Worm (Caenorhabditis elegans) whole organism, mixed stage, embryonic: ENCODE data around the gene C50F4.12.
A peak's percentile ranks its signal among the peaks of the same experiment; 100 is the strongest.

ENCODE experiments used
- M03D4.4 ChIP-seq: sonication (generic microtip); optimal IDR thresholded peaks from 2 replicates; lab custom pipeline; 2017; ENCODE audit warnings: mild to moderate bottlenecking, missing genetic modification characterization, missing compliant biosample characterization
- bed-3 ChIP-seq: fragments of 200-800 bp; sonication (Bioruptor generic); optimal IDR thresholded peaks from 3 replicates; lab custom pipeline; 2018; ENCODE audit warnings: mild to moderate bottlenecking, missing genetic modification characterization, moderate library complexity, missing compliant biosample characterization
- blmp-1 ChIP-seq: fragments of 150-350 bp; optimal IDR thresholded peaks from 2 replicates; lab custom pipeline; 2014; ENCODE audit warnings: missing biosample characterization, missing genetic modification characterization
- ceh-39 ChIP-seq: fragments of 150-350 bp; optimal IDR thresholded peaks from 2 replicates; lab custom pipeline; 2014; ENCODE audit warnings: missing biosample characterization, missing genetic modification characterization
- ceh-43 ChIP-seq: fragments of 200-800 bp; sonication (Bioruptor generic); optimal IDR thresholded peaks from 2 replicates; lab custom pipeline; 2018; ENCODE audit warnings: mild to moderate bottlenecking, missing genetic modification characterization, moderate library complexity, missing compliant biosample characterization
- ceh-83 ChIP-seq: fragments of 200-800 bp; sonication (Bioruptor generic); optimal IDR thresholded peaks from 2 replicates; lab custom pipeline; 2018; ENCODE audit warnings: mild to moderate bottlenecking, missing genetic modification characterization, missing compliant biosample characterization
- ces-1 ChIP-seq: fragments of 150-350 bp; optimal IDR thresholded peaks from 2 replicates; lab custom pipeline; 2014; ENCODE audit warnings: missing biosample characterization, missing genetic modification reagents, missing genetic modification characterization
- cnd-1 ChIP-seq: fragments of 200-800 bp; sonication (Bioruptor generic); optimal IDR thresholded peaks from 2 replicates; lab custom pipeline; 2018; ENCODE audit warnings: mild to moderate bottlenecking, missing genetic modification characterization, missing compliant biosample characterization
- drap-1 ChIP-seq: fragments of 200-800 bp; sonication (Bioruptor generic); optimal IDR thresholded peaks from 3 replicates; lab custom pipeline; 2018; ENCODE audit warnings: mild to moderate bottlenecking, missing genetic modification characterization, missing compliant biosample characterization
- elt-1 ChIP-seq: sonication (generic microtip); optimal IDR thresholded peaks from 2 replicates; lab custom pipeline; 2017; ENCODE audit warnings: missing genetic modification characterization, mild to moderate bottlenecking, missing compliant biosample characterization, antibody characterized with exemption, moderate library complexity, borderline replicate concordance; ENCODE audit not compliant: insufficient read depth
- elt-3 ChIP-seq: fragments of 150-350 bp; optimal IDR thresholded peaks from 2 replicates; lab custom pipeline; 2014; ENCODE audit warnings: missing biosample characterization, missing genetic modification characterization
- flh-1 ChIP-seq: fragments of 200-800 bp; sonication (Bioruptor generic); optimal IDR thresholded peaks from 2 replicates; lab custom pipeline; 2018; ENCODE audit warnings: mild to moderate bottlenecking, missing genetic modification characterization, moderate library complexity, missing compliant biosample characterization
- ham-2 ChIP-seq: fragments of 200-800 bp; sonication (Bioruptor generic); optimal IDR thresholded peaks from 2 replicates; lab custom pipeline; 2018; ENCODE audit warnings: mild to moderate bottlenecking, missing genetic modification characterization, missing compliant biosample characterization
- hlh-1 ChIP-seq: fragments of 150-350 bp; optimal IDR thresholded peaks from 2 replicates; lab custom pipeline; 2014; ENCODE audit warnings: missing biosample characterization, missing genetic modification reagents, missing genetic modification characterization
- lin-13 ChIP-seq: fragments of 150-350 bp; optimal IDR thresholded peaks from 2 replicates; lab custom pipeline; 2014; ENCODE audit warnings: missing biosample characterization, missing genetic modification characterization
- lsy-2 ChIP-seq: fragments of 150-350 bp; optimal IDR thresholded peaks from 2 replicates; lab custom pipeline; 2014; ENCODE audit warnings: missing biosample characterization, missing genetic modification characterization
- mab-5 ChIP-seq: fragments of 150-350 bp; optimal IDR thresholded peaks from 2 replicates; lab custom pipeline; 2014; ENCODE audit warnings: missing biosample characterization, missing genetic modification characterization
- mep-1 ChIP-seq: fragments of 150-350 bp; optimal IDR thresholded peaks from 2 replicates; lab custom pipeline; 2017; ENCODE audit warnings: missing biosample characterization, missing genetic modification reagents, missing genetic modification characterization, inconsistent platforms
- mls-2 ChIP-seq: sonication (generic microtip); optimal IDR thresholded peaks from 2 replicates; lab custom pipeline; 2016; ENCODE audit warnings: mild to moderate bottlenecking, missing genetic modification characterization, moderate library complexity, missing compliant biosample characterization
- nhr-2 ChIP-seq: fragments of 150-350 bp; optimal IDR thresholded peaks from 2 replicates; lab custom pipeline; 2014; ENCODE audit warnings: missing biosample characterization, missing genetic modification characterization
- nhr-237 ChIP-seq: fragments of 150-350 bp; optimal IDR thresholded peaks from 2 replicates; lab custom pipeline; 2014; ENCODE audit warnings: missing biosample characterization, missing genetic modification characterization
- nhr-28 ChIP-seq: fragments of 150-350 bp; optimal IDR thresholded peaks from 2 replicates; lab custom pipeline; 2014; ENCODE audit warnings: missing biosample characterization, missing genetic modification characterization
- pha-4 ChIP-seq: fragments of 150-350 bp; optimal IDR thresholded peaks from 2 replicates; lab custom pipeline; 2018; ENCODE audit warnings: missing biosample characterization, missing genetic modification reagents, missing genetic modification characterization
- sem-2 ChIP-seq: fragments of 200-800 bp; sonication (Bioruptor generic); optimal IDR thresholded peaks from 2 replicates; lab custom pipeline; 2018; ENCODE audit warnings: mild to moderate bottlenecking, missing genetic modification characterization, missing compliant biosample characterization
- sptf-1 ChIP-seq: sonication (generic microtip); optimal IDR thresholded peaks from 2 replicates; lab custom pipeline; 2017; ENCODE audit warnings: mild to moderate bottlenecking, missing genetic modification characterization, moderate library complexity, missing compliant biosample characterization
- tbx-8 ChIP-seq: fragments of 200-800 bp; sonication (Bioruptor generic); optimal IDR thresholded peaks from 2 replicates; lab custom pipeline; 2018; ENCODE audit warnings: mild to moderate bottlenecking, missing genetic modification characterization, moderate library complexity, missing compliant biosample characterization
- unc-120 ChIP-seq: sonication (generic microtip); optimal IDR thresholded peaks from 2 replicates; lab custom pipeline; 2017; ENCODE audit warnings: missing genetic modification characterization, missing compliant biosample characterization; ENCODE audit not compliant: poor library complexity, severe bottlenecking
- unc-39 ChIP-seq: fragments of 150-350 bp; optimal IDR thresholded peaks from 2 replicates; lab custom pipeline; 2014; ENCODE audit warnings: missing biosample characterization, missing genetic modification characterization
- unc-62 ChIP-seq: fragments of 150-350 bp; optimal IDR thresholded peaks from 2 replicates; lab custom pipeline; 2014; ENCODE audit warnings: missing biosample characterization, missing genetic modification reagents, missing genetic modification characterization
- zip-8 ChIP-seq: fragments of 150-350 bp; optimal IDR thresholded peaks from 2 replicates; lab custom pipeline; 2014; ENCODE audit warnings: missing biosample characterization, missing genetic modification characterization
- ztf-11 ChIP-seq: fragments of 150-350 bp; optimal IDR thresholded peaks from 2 replicates; lab custom pipeline; 2014; ENCODE audit warnings: missing biosample characterization, missing genetic modification characterization

C50F4.12 gene

ce11 chrV:9541506-9541905, 2.0 kb upstream of the C50F4.12 start, which contains the start of gene C50F4.16:
TSS of gene C50F4.16 (minus strand) at chrV:9541606.
- no peak for TF ChIP-seq tbx-8 (GFP tag; lab: Kevin White, UChicago)
- no peak for TF ChIP-seq nhr-237
- TF ChIP-seq bed-3: no peak
- TF ChIP-seq M03D4.4 (tag; lab: Kevin White, UChicago): no peak
- TF ChIP-seq mep-1: no peak
- TF ChIP-seq ztf-11 (tag; lab: Kevin White, UChicago): no peak
- TF ChIP-seq unc-62: no peak
- TF ChIP-seq blmp-1 (tag; lab: Kevin White, UChicago): no peak

ce11 chrV:9536505-9536904, 3.0 kb downstream of the C50F4.12 start, which contains the start of gene C50F4.4:
TSS of gene C50F4.4 (plus strand) at chrV:9536771.
- TF ChIP-seq ztf-11 (tag; lab: Kevin White, UChicago): no peak
- TF ChIP-seq unc-120 (tag; lab: Kevin White, UChicago): peak; percentile 34

ce11 chrV:9534621-9535020, 4.9 kb downstream of the C50F4.12 start, which contains the start of gene tag-329:
TSS of gene tag-329 (plus strand) at chrV:9534921.
- TF ChIP-seq elt-1 (tag; lab: Kevin White, UChicago): no peak
- TF ChIP-seq drap-1 (GFP tag; lab: Kevin White, UChicago): no peak
- TF ChIP-seq tbx-8 (GFP tag; lab: Kevin White, UChicago): no peak
- TF ChIP-seq mep-1: no peak
- TF ChIP-seq pha-4: no peak
- no peak for TF ChIP-seq sem-2
- TF ChIP-seq lin-13: no peak
- no peak for TF ChIP-seq nhr-2 (tag; lab: Kevin White, UChicago)
- TF ChIP-seq flh-1 (GFP tag; lab: Kevin White, UChicago): no peak
- TF ChIP-seq ceh-43: no peak
- TF ChIP-seq unc-120 (tag; lab: Kevin White, UChicago): no peak
- no peak for TF ChIP-seq zip-8 (tag; lab: Kevin White, UChicago)
- TF ChIP-seq ceh-83 (GFP tag; lab: Kevin White, UChicago): no peak
- TF ChIP-seq ham-2 (GFP tag; lab: Kevin White, UChicago): no peak
- no peak for TF ChIP-seq mab-5 (tag; lab: Kevin White, UChicago)
- TF ChIP-seq lsy-2 (tag; lab: Kevin White, UChicago): no peak
- no peak for TF ChIP-seq M03D4.4 (tag; lab: Kevin White, UChicago)
- no peak for TF ChIP-seq unc-62
- TF ChIP-seq unc-39 (tag; lab: Kevin White, UChicago): no peak
- TF ChIP-seq ceh-39: no peak

- TF ChIP-seq sem-2 (no peak), ztf-11 (tag; lab: Kevin White, UChicago) (no peak), elt-3 (tag; lab: Kevin White, UChicago) (no peak)
Observed at ce11 chrV:9531477-9531876, 8.1 kb downstream of the C50F4.12 start, which contains the start of the genes C50F4.10 and pfk-1.2. TSS of gene C50F4.10 (minus strand) at chrV:9531577. TSS of gene pfk-1.2 (plus strand) at chrV:9531801.

ce11 chrV:9527984-9528383, 11.6 kb downstream of the C50F4.12 start:
- TF ChIP-seq ces-1 (GFP tag; lab: Kevin White, UChicago) (no peak), blmp-1 (tag; lab: Kevin White, UChicago) (no peak), cnd-1 (tag; lab: Kevin White, UChicago) (no peak), tbx-8 (GFP tag; lab: Kevin White, UChicago) (no peak), nhr-28 (no peak), unc-39 (tag; lab: Kevin White, UChicago) (no peak), sptf-1 (tag; lab: Kevin White, UChicago) (no peak), lsy-2 (tag; lab: Kevin White, UChicago) (no peak), ceh-39 (no peak), elt-3 (tag; lab: Kevin White, UChicago) (no peak), ham-2 (GFP tag; lab: Kevin White, UChicago) (no peak), mep-1 (no peak), mls-2 (tag; lab: Kevin White, UChicago) (no peak), ztf-11 (tag; lab: Kevin White, UChicago) (no peak), hlh-1 (tag; lab: Kevin White, UChicago) (no peak), nhr-237 (no peak)
